Fruit fly (Drosophila melanogaster): ENCODE measurements around the gene CG7692.

CG7692 gene

dm6 chr3L:17386612-17387382 lies 35.2 kb downstream of the CG7692 start:
- TF ChIP-seq trem (tag; optimal IDR thresholded peaks at IDR 0.05) (no peak), CG12769 (tag; optimal IDR thresholded peaks at IDR 0.05) (peak; percentile 61), oc (tag; optimal IDR thresholded peaks at IDR 0.05) (peak; percentile 26), CG32532 (GFP tag; IDR thresholded peaks at IDR 0.05) (0 out of 2 replicates have a peak, but pooled peaks have one; percentile 5), CG11723 (GFP tag; optimal IDR thresholded peaks at IDR 0.05) (no peak), Pdp1 (GFP tag; optimal IDR thresholded peaks at IDR 0.05) (peak in 1 of 2 experiments; percentile 84), Opbp (GFP tag; IDR thresholded peaks at IDR 0.05; ENCODE audit: partially characterized antibody) (no peak), Hr78 (GFP tag; optimal IDR thresholded peaks at IDR 0.05) (peak in 1 of 2 experiments; percentile 59), Eip74EF (GFP tag; optimal IDR thresholded peaks at IDR 0.05) (peak in 1 of 2 experiments; percentile 28), ftz-f1 (GFP tag; optimal IDR thresholded peaks at IDR 0.05) (peak; percentile 2), chinmo (GFP tag; IDR thresholded peaks at IDR 0.05; ENCODE audit: partially characterized antibody) (peak; percentile 79; the same call in 1 of the 4 replicates), CG13894 (tag; optimal IDR thresholded peaks at IDR 0.05) (peak; percentile 65), wor (GFP tag; IDR thresholded peaks at IDR 0.05) (no peak), abd-A (tag; optimal IDR thresholded peaks at IDR 0.05) (peak; percentile 61), Awh (GFP tag; IDR thresholded peaks at IDR 0.05) (peak; percentile 28; the same call in 1 of the 2 replicates), vvl (GFP tag; IDR thresholded peaks at IDR 0.05) (peak; percentile 89)

- TF ChIP-seq CG31365 (tag; optimal IDR thresholded peaks at IDR 0.05) (no peak), chinmo (GFP tag; IDR thresholded peaks at IDR 0.05; ENCODE audit: partially characterized antibody) (0 out of 4 replicates have a peak, but pooled peaks have one; percentile 31), toy (GFP tag; IDR thresholded peaks at IDR 0.05) (no peak), wek (GFP tag; optimal IDR thresholded peaks at IDR 0.05) (no peak), lilli (GFP tag; optimal IDR thresholded peaks at IDR 0.05) (no peak), Awh (GFP tag; IDR thresholded peaks at IDR 0.05) (0 out of 2 replicates have a peak, but pooled peaks have one; percentile 7), HLH3B (GFP tag; IDR thresholded peaks at IDR 0.05) (no peak), ato (GFP tag; IDR thresholded peaks at IDR 0.05; ENCODE audit: partially characterized antibody) (no peak), Rfx (GFP tag; IDR thresholded peaks at IDR 0.05) (0 out of 2 replicates have a peak, but pooled peaks have one; percentile 5), Blimp-1 (GFP tag; optimal IDR thresholded peaks at IDR 0.05) (peak; percentile 78), CG6689 (GFP tag; IDR thresholded peaks at IDR 0.05) (no peak), CG9932 (GFP tag; IDR thresholded peaks at IDR 0.05) (no peak), CG4424 (GFP tag; optimal IDR thresholded peaks at IDR 0.05) (no peak), Med (GFP tag) (peak; percentile 7), tup (GFP tag; optimal IDR thresholded peaks at IDR 0.05) (no peak), CG2120 (GFP tag; optimal IDR thresholded peaks at IDR 0.05) (no peak), CG11456 (GFP tag; IDR thresholded peaks at IDR 0.05) (no peak), pnt (GFP tag; optimal IDR thresholded peaks at IDR 0.05) (no peak), CG12236 (GFP tag; optimal IDR thresholded peaks at IDR 0.05) (no peak), Myb (GFP tag; optimal IDR thresholded peaks at IDR 0.05) (no peak), cato (GFP tag; optimal IDR thresholded peaks at IDR 0.05; ENCODE audit: borderline replicate concordance) (no peak), wdn (GFP tag; IDR thresholded peaks at IDR 0.05) (no peak), Lpt (GFP tag; optimal IDR thresholded peaks at IDR 0.05) (no peak), CoRest (tag; optimal IDR thresholded peaks at IDR 0.05) (no peak), yki (optimal IDR thresholded peaks at IDR 0.05) (no peak), sug (tag; optimal IDR thresholded peaks at IDR 0.05) (no peak), sc (optimal IDR thresholded peaks at IDR 0.05) (no peak), sc (GFP tag; optimal IDR thresholded peaks at IDR 0.05) (no peak), bigmax (GFP tag; optimal IDR thresholded peaks at IDR 0.05) (no peak), Fer3 (tag; optimal IDR thresholded peaks at IDR 0.05) (no peak), nau (GFP tag; optimal IDR thresholded peaks at IDR 0.05) (no peak), CG33557 (GFP tag; optimal IDR thresholded peaks at IDR 0.05) (no peak), CG7963 (GFP tag; IDR thresholded peaks at IDR 0.05; ENCODE audit: partially characterized antibody) (no peak), CG32532 (GFP tag; IDR thresholded peaks at IDR 0.05) (0 out of 2 replicates have a peak, but pooled peaks have one; percentile 15)
Measured at dm6 chr3L:17388895-17389294, 37.3 kb downstream of the CG7692 start, which contains the start of gene CG13731. TSS of gene CG13731 (minus strand) at chr3L:17388956.

All from whole organism, embryonic.